Worm (Caenorhabditis elegans) whole organism, mixed stage, embryonic: ENCODE measurements around the gene W01H2.2.
"Not testable (repeated sequence)": the region's sequence is repeated elsewhere in the genome, so short reads cannot be mapped to it uniquely, and the experiment has no call there.

Source experiments
- lsy-2 ChIP-seq: fragments of 150-350 bp; optimal IDR thresholded peaks from 2 replicates; lab custom pipeline; 2014; ENCODE audit warnings: missing biosample characterization, missing genetic modification characterization
- pha-4 ChIP-seq: fragments of 150-350 bp; optimal IDR thresholded peaks from 2 replicates; lab custom pipeline; 2018; ENCODE audit warnings: missing biosample characterization, missing genetic modification reagents, missing genetic modification characterization

- not testable (repeated sequence) for TF ChIP-seq pha-4 (tag; lab: Kevin White, UChicago); lsy-2
Observed at ce11 chrX:4202114-4202513, 16.1 kb downstream of the W01H2.2 start, which contains the start of gene F20B6.6.
